Fruit fly (Drosophila melanogaster): Measurements from ENCODE around the gene CG31668.

Gene CG31668

dm6 chr2L:2202853-2203717 lies 2.9 kb downstream of the CG31668 start (continued):
- peak; percentile 37 for TF ChIP-seq Hnf4 (GFP tag; optimal IDR thresholded peaks at IDR 0.05)
- TF ChIP-seq lola (GFP tag; optimal IDR thresholded peaks at IDR 0.05): no peak
- TF ChIP-seq Dfd (GFP tag; optimal IDR thresholded peaks at IDR 0.05): no peak

- peak; percentile 87 for TF ChIP-seq Dif (GFP tag; optimal IDR thresholded peaks at IDR 0.05; ENCODE audit: partially characterized antibody)
- peak; percentile 99 for TF ChIP-seq tai (GFP tag; optimal IDR thresholded peaks at IDR 0.05)
- TF ChIP-seq h (GFP tag; optimal IDR thresholded peaks at IDR 0.05): peak; percentile 100
- peak; percentile 100 for TF ChIP-seq br (GFP tag; optimal IDR thresholded peaks at IDR 0.05)
- peak; percentile 100 for TF ChIP-seq ey (GFP tag; optimal IDR thresholded peaks at IDR 0.05)
- TF ChIP-seq CG9705 (GFP tag; optimal IDR thresholded peaks at IDR 0.05): peak; percentile 98
- no peak for TF ChIP-seq Dfd (GFP tag; optimal IDR thresholded peaks at IDR 0.05)
- TF ChIP-seq dmrt93B (GFP tag; optimal IDR thresholded peaks at IDR 0.05): peak; percentile 99
- peak; percentile 100 for TF ChIP-seq Rel (GFP tag; optimal IDR thresholded peaks at IDR 0.05)
- peak; percentile 64 for TF ChIP-seq Rel (tag; optimal IDR thresholded peaks at IDR 0.05)
- peak; percentile 100 for TF ChIP-seq fru (GFP tag; optimal IDR thresholded peaks at IDR 0.05)
- peak; percentile 97 for TF ChIP-seq CrebA (GFP tag; optimal IDR thresholded peaks at IDR 0.05; ENCODE audit: borderline replicate concordance)
- TF ChIP-seq jim (GFP tag; optimal IDR thresholded peaks at IDR 0.05): peak; percentile 54
- TF ChIP-seq Hnf4 (GFP tag; optimal IDR thresholded peaks at IDR 0.05): peak; percentile 100
- peak; percentile 100 for TF ChIP-seq Sp1 (GFP tag; optimal IDR thresholded peaks at IDR 0.05)
- peak; percentile 100 for TF ChIP-seq OdsH (GFP tag; optimal IDR thresholded peaks at IDR 0.05)
- TF ChIP-seq Hr78 (GFP tag; optimal IDR thresholded peaks at IDR 0.05): no peak
- no peak for TF ChIP-seq Myc (optimal IDR thresholded peaks at IDR 0.05)
- TF ChIP-seq N (GFP tag; optimal IDR thresholded peaks at IDR 0.05): peak; percentile 24
- TF ChIP-seq Mio (GFP tag; optimal IDR thresholded peaks at IDR 0.05): peak; percentile 94
- peak; percentile 1 for TF ChIP-seq Abd-B (GFP tag; optimal IDR thresholded peaks at IDR 0.05)
- TF ChIP-seq rgr (GFP tag; optimal IDR thresholded peaks at IDR 0.05): peak; percentile 100
- peak; percentile 98 to 100 for TF ChIP-seq foxo (GFP tag; optimal IDR thresholded peaks at IDR 0.05)
- no peak for TF ChIP-seq lola (GFP tag; optimal IDR thresholded peaks at IDR 0.05)
- TF ChIP-seq Hr83 (GFP tag; optimal IDR thresholded peaks at IDR 0.05; ENCODE audit: poor library complexity, severe bottlenecking): peak; percentile 84
- TF ChIP-seq brk (GFP tag; optimal IDR thresholded peaks at IDR 0.05): peak; percentile 99
- TF ChIP-seq usp (GFP tag; optimal IDR thresholded peaks at IDR 0.05): no peak
- peak; percentile 100 for TF ChIP-seq woc (GFP tag; optimal IDR thresholded peaks at IDR 0.05)
- peak; percentile 98 for TF ChIP-seq dsf (GFP tag; optimal IDR thresholded peaks at IDR 0.05; ENCODE audit: borderline replicate concordance)
- peak; percentile 100 for TF ChIP-seq HLH106 (tag; optimal IDR thresholded peaks at IDR 0.05)
- peak; percentile 99 for TF ChIP-seq psq (GFP tag; optimal IDR thresholded peaks at IDR 0.05)
- TF ChIP-seq dl (GFP tag; optimal IDR thresholded peaks at IDR 0.05; ENCODE audit: insufficient read depth in 1 of 2, partially characterized antibody in 2 of 2): peak; percentile 74 to 82
- TF ChIP-seq sage (GFP tag; optimal IDR thresholded peaks at IDR 0.05): peak; percentile 99
- TF ChIP-seq pan (optimal IDR thresholded peaks at IDR 0.05): no peak
- TF ChIP-seq Vsx2 (GFP tag; optimal IDR thresholded peaks at IDR 0.05; ENCODE audit: partially characterized antibody): peak; percentile 87
- peak; percentile 97 for TF ChIP-seq sv (GFP tag; optimal IDR thresholded peaks at IDR 0.05)
- TF ChIP-seq GATAd (GFP tag; optimal IDR thresholded peaks at IDR 0.05): no peak
- peak; percentile 99 for TF ChIP-seq Jra (GFP tag; optimal IDR thresholded peaks at IDR 0.05)
- TF ChIP-seq CG32264 (GFP tag; optimal IDR thresholded peaks at IDR 0.05): peak; percentile 99
Measured at dm6 chr2L:2202018-2202852, 3.7 kb downstream of the CG31668 start.

All from whole organism, wandering third instar larva.